Fruit fly (Drosophila melanogaster) whole organism, embryonic: ENCODE measurements around the gene Cpsf5.

Source experiments
- CG4360 ChIP-seq: fragments of 200-800 bp; sonication (Bioruptor generic); IDR thresholded peaks from 2 replicates; pipeline ENCODE4 v1.3.6; 2022; ENCODE audit warnings: missing biosample characterization, missing genetic modification characterization
- CG8281 ChIP-seq: fragments of 200-800 bp; sonication (Bioruptor generic); optimal IDR thresholded peaks from 2 replicates; lab custom pipeline; 2018; ENCODE audit warnings: missing biosample characterization, mild to moderate bottlenecking, missing genetic modification characterization, moderate library complexity
- H15 ChIP-seq: fragments of 200-800 bp; sonication (Bioruptor generic); IDR thresholded peaks from 3 replicates; pipeline ENCODE4 v1.3.6; 2022; ENCODE audit warnings: missing biosample characterization, missing genetic modification characterization
- chinmo ChIP-seq: fragments of 200-800 bp; sonication (Bioruptor generic); IDR thresholded peaks from 4 replicates; pipeline ENCODE4 v1.3.6; 2022; ENCODE audit warnings: missing biosample characterization, missing genetic modification characterization; ENCODE audit not compliant: partially characterized antibody
- fd102C ChIP-seq: fragments of 200-800 bp; sonication (Bioruptor generic); optimal IDR thresholded peaks from 2 replicates; lab custom pipeline; 2018; ENCODE audit warnings: missing biosample characterization, mild to moderate bottlenecking, missing genetic modification characterization, moderate library complexity
- nom ChIP-seq: fragments of 200-800 bp; sonication (Bioruptor generic); optimal IDR thresholded peaks from 2 replicates; lab custom pipeline; 2017; ENCODE audit warnings: missing biosample characterization, missing genetic modification characterization, mild to moderate bottlenecking, moderate library complexity, missing genetic modification reagents

The Cpsf5 gene

DNA sequence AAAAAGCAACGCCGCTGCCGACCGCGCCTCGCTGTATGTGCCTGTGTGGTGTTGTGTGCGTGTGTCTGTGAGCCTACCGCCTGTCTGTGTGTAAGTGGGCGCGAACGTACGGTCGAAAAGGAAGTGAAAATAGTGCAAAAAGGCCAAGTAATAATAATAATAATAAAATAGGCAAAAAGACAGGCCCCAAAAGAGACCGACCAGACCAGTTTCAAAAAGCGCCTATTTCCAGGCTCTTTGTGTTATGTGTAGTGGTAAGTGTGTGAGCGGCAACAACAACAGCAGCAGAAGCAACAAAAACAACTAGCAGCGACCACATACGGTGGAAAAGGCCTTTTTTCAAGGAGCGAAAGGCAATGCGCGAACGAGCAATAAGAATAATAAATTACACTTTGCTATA is 52.0 kb downstream of the Cpsf5 start (continued):
- TF ChIP-seq H15 (GFP tag; lab: Robert Waterston, UW) (no peak), CG4360 (GFP tag; lab: Robert Waterston, UW) (peak; percentile 69), fd102C (no peak), chinmo (GFP tag; lab: Robert Waterston, UW) (0 out of 4 replicates have a peak, but pooled peaks have one; percentile 49), CG8281 (tag; lab: Kevin White, UChicago) (no peak), nom (GFP tag; lab: Kevin White, UChicago) (peak; percentile 92)
